Worm (Caenorhabditis elegans) whole organism, midembryonic: ENCODE data around the gene ins-23.

Experiments used
- T22C8.4 ChIP-seq: fragments of 200-800 bp; sonication (Bioruptor generic); IDR thresholded peaks from 2 replicates; pipeline ENCODE4 v1.3.6; 2022; ENCODE audit warnings: missing genetic modification characterization, missing compliant biosample characterization
- cog-1 ChIP-seq: sonication (generic microtip); optimal IDR thresholded peaks from 2 replicates; lab custom pipeline; 2016; ENCODE audit warnings: missing genetic modification characterization, missing compliant biosample characterization
- flt-1 ChIP-seq: fragments of 200-800 bp; sonication (Bioruptor generic); IDR thresholded peaks from 2 replicates; pipeline ENCODE4 v1.3.6; 2022; ENCODE audit warnings: missing genetic modification characterization, missing compliant biosample characterization
- klf-2 ChIP-seq: fragments of 200-800 bp; sonication (Bioruptor generic); conservative IDR thresholded peaks from 2 replicates; pipeline ENCODE4 v1.3.6; 2022; ENCODE audit warnings: missing genetic modification reagents, missing genetic modification characterization, missing compliant biosample characterization
- med-1 ChIP-seq: sonication (generic microtip); optimal IDR thresholded peaks from 2 replicates; lab custom pipeline; 2017; ENCODE audit warnings: missing genetic modification characterization, mild to moderate bottlenecking, missing compliant biosample characterization, antibody characterized with exemption, missing genetic modification reagents; ENCODE audit not compliant: insufficient read depth
- ref-1 ChIP-seq: fragments of 200-800 bp; sonication (Bioruptor generic); conservative IDR thresholded peaks from 2 replicates; pipeline ENCODE4 v1.3.6; 2022; ENCODE audit warnings: missing genetic modification reagents, missing genetic modification characterization, missing compliant biosample characterization
- tab-1 ChIP-seq: fragments of 200-800 bp; sonication (Bioruptor generic); IDR thresholded peaks from 2 replicates; pipeline ENCODE4 v1.3.6; 2022; ENCODE audit warnings: missing genetic modification characterization, missing compliant biosample characterization
- ztf-23 ChIP-seq: fragments of 200-800 bp; sonication (Bioruptor generic); IDR thresholded peaks from 2 replicates; pipeline ENCODE4 v1.3.6; 2022; ENCODE audit warnings: missing genetic modification reagents, missing genetic modification characterization, missing compliant biosample characterization
- ztf-29 ChIP-seq: fragments of 200-800 bp; sonication (Bioruptor generic); IDR thresholded peaks from 2 replicates; pipeline ENCODE4 v1.3.6; 2022; ENCODE audit warnings: missing genetic modification reagents, missing genetic modification characterization, missing compliant biosample characterization

DNA sequence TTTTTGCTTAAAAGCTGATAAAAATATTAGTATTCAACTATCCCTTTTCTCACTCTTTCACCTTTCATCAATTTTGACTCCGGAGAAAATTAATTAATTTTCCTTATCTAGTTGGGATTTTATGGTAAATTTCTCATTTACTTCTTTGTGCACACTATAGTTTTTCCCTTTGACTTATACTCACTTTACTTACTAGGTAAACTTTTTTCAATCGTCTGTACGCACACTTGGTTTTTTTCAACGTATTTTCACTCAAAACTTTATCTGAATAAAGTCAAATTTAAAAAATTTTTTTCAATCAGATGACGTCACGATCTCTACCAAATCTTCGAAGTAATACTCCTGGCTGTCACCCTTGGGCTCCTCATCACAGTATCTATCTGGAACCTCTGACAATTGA, 15.9 kb upstream of the ins-23 start, which contains the start of gene C05B5.16:
- TF ChIP-seq cog-1 (tag; lab: Kevin White, UChicago) (no peak), ztf-23 (no peak), klf-2 (GFP tag; lab: Robert Waterston, UW) (no peak), flt-1 (GFP tag; lab: Robert Waterston, UW) (no peak), tab-1 (no peak), ref-1 (GFP tag; lab: Robert Waterston, UW) (no peak), T22C8.4 (no peak), med-1 (GFP tag; lab: Kevin White, UChicago) (no peak), ztf-29 (GFP tag; lab: Robert Waterston, UW) (no peak)
